Worm (Caenorhabditis elegans): ENCODE measurements around the gene C49C8.2.

Gene C49C8.2

DNA sequence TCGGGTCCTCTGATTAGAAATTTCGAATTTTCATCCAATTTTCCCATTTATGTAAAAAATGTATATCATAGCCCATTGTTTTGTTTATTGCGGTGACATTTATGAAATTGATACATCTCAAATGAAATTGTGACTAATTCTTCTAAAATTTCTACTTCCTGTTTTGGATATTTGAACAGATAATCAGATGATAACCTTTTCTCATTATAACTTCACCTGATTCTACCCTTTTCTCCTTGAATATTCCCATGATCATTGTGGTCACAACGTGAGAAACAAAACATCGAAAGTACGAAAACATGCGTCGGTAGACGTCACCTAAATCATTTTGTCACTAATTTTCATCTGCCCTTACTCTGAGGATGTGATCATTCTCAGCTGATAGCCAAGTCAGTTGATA is 20.6 kb upstream of the C49C8.2 start:
- TF ChIP-seq fkh-2 (tag; optimal IDR thresholded peaks at IDR 0.05) (no peak), R02D3.7 (tag; optimal IDR thresholded peaks at IDR 0.05) (no peak), ceh-28 (tag; optimal IDR thresholded peaks at IDR 0.05) (no peak), nhr-237 (tag; optimal IDR thresholded peaks at IDR 0.05) (no peak), snpc-4 (tag; optimal IDR thresholded peaks at IDR 0.05) (no peak), ztf-4 (tag; optimal IDR thresholded peaks at IDR 0.05) (no peak), hmg-11 (tag; optimal IDR thresholded peaks at IDR 0.05) (no peak), nhr-28 (tag; optimal IDR thresholded peaks at IDR 0.05) (no peak), sea-2 (GFP tag; optimal IDR thresholded peaks at IDR 0.05) (no peak), ceh-82 (tag; optimal IDR thresholded peaks at IDR 0.05) (no peak), pha-4 (tag; optimal IDR thresholded peaks at IDR 0.05) (no peak), eor-1 (tag; optimal IDR thresholded peaks at IDR 0.05) (no peak), ama-1 (optimal IDR thresholded peaks at IDR 0.05) (no peak), ZK546.5 (tag; optimal IDR thresholded peaks at IDR 0.05) (no peak), ceh-16 (tag; optimal IDR thresholded peaks at IDR 0.05) (no peak), daf-12 (tag; optimal IDR thresholded peaks at IDR 0.05) (no peak), elt-3 (tag; optimal IDR thresholded peaks at IDR 0.05) (no peak), nhr-76 (tag; optimal IDR thresholded peaks at IDR 0.05) (no peak), ceh-9 (tag; optimal IDR thresholded peaks at IDR 0.05) (no peak)

DNA sequence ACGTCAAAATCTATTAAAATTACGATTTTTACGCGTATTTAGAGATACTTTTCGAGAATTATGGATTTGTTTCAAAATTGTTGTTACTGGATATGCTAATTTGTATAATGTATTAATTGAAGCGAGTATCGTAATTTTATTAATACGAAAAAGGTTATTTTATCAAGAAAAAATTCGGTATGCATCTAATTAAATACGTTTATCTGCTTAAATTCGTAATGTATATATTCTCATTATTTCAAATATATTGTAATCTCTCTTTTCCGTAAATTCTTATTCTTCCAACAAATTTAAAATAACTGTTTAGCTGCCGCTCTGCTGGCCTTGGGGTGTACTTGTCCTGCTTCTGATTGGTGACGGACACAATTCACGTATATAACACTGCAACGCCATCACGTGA is 19.9 kb upstream of the C49C8.2 start, which contains the start of gene dgk-4:
dgk-4 (plus strand) TSS at position 301 of the 400 bp plus-strand sequence.
- no peak for TF ChIP-seq elt-2 (tag; optimal IDR thresholded peaks at IDR 0.05)
- no peak for TF ChIP-seq fkh-10 (GFP tag; optimal IDR thresholded peaks at IDR 0.05)

DNA sequence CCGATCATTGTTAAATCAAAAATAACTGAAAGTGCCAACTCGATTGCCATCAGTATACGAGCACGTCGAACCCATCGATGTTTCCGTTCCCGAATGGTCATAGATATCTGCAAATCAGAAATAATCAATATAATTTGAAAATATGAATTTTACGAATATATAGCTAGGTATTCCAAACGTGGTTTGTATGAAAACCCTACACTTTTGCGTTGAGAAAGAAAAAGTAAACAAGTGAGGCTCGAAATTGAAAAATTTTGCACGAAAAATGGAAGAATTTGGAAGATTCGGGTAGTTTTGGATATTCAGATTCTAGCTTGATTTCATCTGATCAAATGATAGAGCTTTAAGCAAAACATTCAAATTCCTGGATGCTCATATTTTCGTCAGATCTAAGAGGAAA is 12.1 kb upstream of the C49C8.2 start, which contains the start of gene F42A9.9:
F42A9.9 (minus strand) TSS at position 101 of the 400 bp plus-strand sequence.
- TF ChIP-seq ZK546.5 (tag; optimal IDR thresholded peaks at IDR 0.05) (no peak), egl-27 (tag; optimal IDR thresholded peaks at IDR 0.05) (no peak), elt-3 (tag; optimal IDR thresholded peaks at IDR 0.05) (no peak), nhr-25 (tag; optimal IDR thresholded peaks at IDR 0.05) (no peak), ceh-9 (tag; optimal IDR thresholded peaks at IDR 0.05) (no peak), nhr-28 (tag; optimal IDR thresholded peaks at IDR 0.05) (no peak), ztf-4 (tag; optimal IDR thresholded peaks at IDR 0.05) (no peak), zag-1 (tag; optimal IDR thresholded peaks at IDR 0.05) (no peak), jun-1 (tag; optimal IDR thresholded peaks at IDR 0.05) (no peak), lsy-12 (tag; optimal IDR thresholded peaks at IDR 0.05) (no peak), nhr-237 (tag; optimal IDR thresholded peaks at IDR 0.05) (no peak), unc-39 (tag; optimal IDR thresholded peaks at IDR 0.05) (no peak), nhr-11 (tag; optimal IDR thresholded peaks at IDR 0.05) (no peak)

DNA sequence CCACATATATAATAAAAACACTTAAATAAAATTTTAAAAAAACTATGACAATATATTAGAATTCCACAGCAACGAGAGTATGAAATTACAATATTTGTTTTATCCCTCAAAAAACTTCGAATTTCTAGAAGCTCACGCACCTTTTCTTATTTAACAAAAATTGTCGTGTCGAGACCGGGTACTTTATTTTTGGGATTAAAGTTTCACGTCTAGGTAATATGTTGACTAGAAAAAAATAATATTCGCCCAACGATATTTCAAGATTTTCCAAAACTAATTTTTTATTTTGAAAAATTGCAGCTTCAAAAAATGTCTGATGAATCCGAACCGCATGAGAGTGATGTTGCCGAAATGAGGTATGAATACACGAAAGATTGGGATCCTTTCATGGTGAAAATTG is 6.5 kb upstream of the C49C8.2 start, which contains the start of gene C49C8.3:
C49C8.3 (plus strand) TSS at position 301 of the 400 bp plus-strand sequence.
- TF ChIP-seq mdl-1 (tag; optimal IDR thresholded peaks at IDR 0.05) (no peak), tbx-2 (tag; optimal IDR thresholded peaks at IDR 0.05) (no peak), nfya-1 (tag; optimal IDR thresholded peaks at IDR 0.05; ENCODE audit: insufficient read depth) (no peak), nhr-12 (tag; optimal IDR thresholded peaks at IDR 0.05) (no peak), eor-1 (tag; optimal IDR thresholded peaks at IDR 0.05) (no peak), nhr-28 (tag; optimal IDR thresholded peaks at IDR 0.05) (no peak), zag-1 (tag; optimal IDR thresholded peaks at IDR 0.05) (no peak), nhr-11 (tag; optimal IDR thresholded peaks at IDR 0.05) (no peak), nhr-76 (tag; optimal IDR thresholded peaks at IDR 0.05) (no peak), skn-1 (tag; optimal IDR thresholded peaks at IDR 0.05) (no peak), aly-2 (tag; optimal IDR thresholded peaks at IDR 0.05) (no peak), ztf-4 (tag; optimal IDR thresholded peaks at IDR 0.05) (no peak), nhr-237 (tag; optimal IDR thresholded peaks at IDR 0.05) (no peak), nhr-25 (tag; optimal IDR thresholded peaks at IDR 0.05) (no peak), nhr-43 (tag; optimal IDR thresholded peaks at IDR 0.05; ENCODE audit: poor library complexity, severe bottlenecking) (no peak), unc-39 (tag; optimal IDR thresholded peaks at IDR 0.05) (no peak)

DNA sequence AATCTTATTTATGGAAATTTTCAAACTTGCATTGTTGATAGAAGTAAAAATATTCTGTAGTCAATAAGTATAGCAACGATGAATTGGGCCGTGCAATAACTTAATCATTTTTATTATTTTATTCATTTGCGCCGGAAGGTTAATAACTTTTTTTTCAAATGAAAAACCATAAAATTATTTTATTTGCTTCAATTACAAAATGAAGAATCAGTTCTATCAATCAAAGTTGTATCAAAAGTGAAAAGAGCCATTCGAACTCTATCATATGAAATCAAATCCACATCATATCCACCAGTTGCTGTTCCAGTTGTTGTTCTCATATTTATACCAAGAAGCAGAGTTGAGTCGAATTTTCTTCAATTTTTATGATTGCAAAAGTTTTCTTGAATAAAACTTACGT is 2.4 kb upstream of the C49C8.2 start, which contains the start of gene cyp-33E1:
cyp-33E1 (minus strand) TSS at position 101 of the 400 bp plus-strand sequence.
- TF ChIP-seq elt-1 (tag; optimal IDR thresholded peaks at IDR 0.05) (no peak), ama-1 (optimal IDR thresholded peaks at IDR 0.05) (no peak), snpc-4 (tag; optimal IDR thresholded peaks at IDR 0.05) (no peak), eor-1 (tag; optimal IDR thresholded peaks at IDR 0.05) (no peak), nhr-43 (tag; optimal IDR thresholded peaks at IDR 0.05; ENCODE audit: poor library complexity, severe bottlenecking) (no peak), nhr-25 (tag; optimal IDR thresholded peaks at IDR 0.05) (no peak), mml-1 (tag; optimal IDR thresholded peaks at IDR 0.05) (no peak), nhr-28 (tag; optimal IDR thresholded peaks at IDR 0.05) (no peak), unc-62 (GFP tag; optimal IDR thresholded peaks at IDR 0.05) (no peak), lsy-12 (tag; optimal IDR thresholded peaks at IDR 0.05) (no peak), lin-39 (tag; optimal IDR thresholded peaks at IDR 0.05) (no peak), aly-2 (tag; optimal IDR thresholded peaks at IDR 0.05) (no peak), nfya-1 (tag; optimal IDR thresholded peaks at IDR 0.05; ENCODE audit: insufficient read depth) (no peak), ceh-82 (tag; optimal IDR thresholded peaks at IDR 0.05) (no peak), nhr-237 (tag; optimal IDR thresholded peaks at IDR 0.05) (no peak), zag-1 (tag; optimal IDR thresholded peaks at IDR 0.05) (no peak)

Measured in whole organism, L3 larva.